Worm (Caenorhabditis elegans) whole organism, young adult: ENCODE measurements around the gene clec-161.

ENCODE experiments used
- B0019.2 ChIP-seq: fragments of 200-800 bp; sonication (Bioruptor generic); conservative IDR thresholded peaks from 2 replicates; pipeline ENCODE4 v1.3.6; 2022; ENCODE audit warnings: missing genetic modification reagents, missing genetic modification characterization, missing compliant biosample characterization
- B0035.1 ChIP-seq: sonication (generic microtip); optimal IDR thresholded peaks from 2 replicates; lab custom pipeline; 2016; ENCODE audit warnings: missing genetic modification characterization, mild to moderate bottlenecking, missing compliant biosample characterization, missing genotype, missing genetic modification reagents
- B0336.3 ChIP-seq: fragments of 200-800 bp; sonication (Bioruptor generic); IDR thresholded peaks from 2 replicates; pipeline ENCODE4 v1.3.6; 2022; ENCODE audit warnings: missing genetic modification characterization, missing compliant biosample characterization
- F10E7.11 ChIP-seq: sonication (generic microtip); optimal IDR thresholded peaks from 2 replicates; lab custom pipeline; 2017; ENCODE audit warnings: mild to moderate bottlenecking, missing genetic modification characterization, moderate library complexity, missing compliant biosample characterization
- F49E8.2 ChIP-seq: sonication (generic microtip); optimal IDR thresholded peaks from 3 replicates; lab custom pipeline; 2017; ENCODE audit warnings: missing genetic modification characterization, mild to moderate bottlenecking, missing compliant biosample characterization, antibody characterized with exemption, moderate library complexity; ENCODE audit not compliant: insufficient read depth
- F55B11.4 ChIP-seq: sonication (generic microtip); optimal IDR thresholded peaks from 2 replicates; lab custom pipeline; 2016; ENCODE audit warnings: missing compliant biosample characterization, missing genetic modification characterization, borderline replicate concordance; ENCODE audit not compliant: insufficient read depth
- F57C9.4 ChIP-seq: sonication (generic microtip); optimal IDR thresholded peaks from 2 replicates; lab custom pipeline; 2017; ENCODE audit warnings: mild to moderate bottlenecking, missing genetic modification characterization, missing compliant biosample characterization
- T07F8.4 ChIP-seq: sonication (generic microtip); optimal IDR thresholded peaks from 2 replicates; lab custom pipeline; 2016; ENCODE audit warnings: mild to moderate bottlenecking, missing genetic modification characterization, moderate library complexity, missing compliant biosample characterization
- Y79H2A.3 ChIP-seq: fragments of 200-800 bp; sonication (Bioruptor generic); conservative IDR thresholded peaks from 2 replicates; pipeline ENCODE4 v1.3.6; 2022; ENCODE audit warnings: missing genetic modification reagents, missing genetic modification characterization, missing compliant biosample characterization
- bed-2 ChIP-seq: fragments of 200-800 bp; sonication (Bioruptor generic); IDR thresholded peaks from 2 replicates; pipeline ENCODE4 v1.3.6; 2022; ENCODE audit warnings: missing genetic modification reagents, missing genetic modification characterization, missing compliant biosample characterization
- cebp-1 ChIP-seq, 2 experiments: fragments of 200-800 bp in 1 of 2; sonication (Bioruptor generic) in 1 of 2; sonication (generic microtip) in 1 of 2; IDR thresholded peaks in 1 of 2; optimal IDR thresholded peaks in 1 of 2; 2 replicates each; pipeline versions ENCODE4 v1.3.6 to Lab custom; 2017 to 2022; ENCODE audit warnings: missing compliant biosample characterization in 2 of 2, missing genetic modification characterization in 2 of 2, mild to moderate bottlenecking in 1 of 2, missing genetic modification reagents in 1 of 2, moderate library complexity in 1 of 2
- ceh-27 ChIP-seq: fragments of 200-800 bp; sonication (Bioruptor generic); optimal IDR thresholded peaks from 2 replicates; lab custom pipeline; 2018; ENCODE audit warnings: mild to moderate bottlenecking, missing genetic modification characterization, moderate library complexity, missing compliant biosample characterization
- ceh-40 ChIP-seq: fragments of 200-800 bp; sonication (Bioruptor generic); IDR thresholded peaks from 2 replicates; pipeline ENCODE4 v1.3.6; 2022; ENCODE audit warnings: missing genetic modification characterization, missing compliant biosample characterization
- ceh-91 ChIP-seq: fragments of 200-800 bp; sonication (Bioruptor generic); IDR thresholded peaks from 2 replicates; pipeline ENCODE4 v1.3.6; 2022; ENCODE audit warnings: missing genetic modification reagents, missing genetic modification characterization, missing compliant biosample characterization
- dpff-1 ChIP-seq: sonication (generic microtip); optimal IDR thresholded peaks from 2 replicates; lab custom pipeline; 2017; ENCODE audit warnings: mild to moderate bottlenecking, missing genetic modification characterization, missing compliant biosample characterization
- egrh-3 ChIP-seq: fragments of 200-800 bp; sonication (Bioruptor generic); IDR thresholded peaks from 2 replicates; pipeline ENCODE4 v1.3.6; 2022; ENCODE audit warnings: missing genetic modification reagents, missing genetic modification characterization, missing compliant biosample characterization
- hlh-12 ChIP-seq: sonication (generic microtip); optimal IDR thresholded peaks from 2 replicates; lab custom pipeline; 2016; ENCODE audit warnings: missing genetic modification characterization, missing compliant biosample characterization
- hrde-1 ChIP-seq: sonication (generic microtip); optimal IDR thresholded peaks from 2 replicates; lab custom pipeline; 2016; ENCODE audit warnings: missing genetic modification characterization, mild to moderate bottlenecking, missing compliant biosample characterization, moderate library complexity, missing genotype, missing genetic modification reagents, borderline replicate concordance
- lin-40 ChIP-seq: sonication (generic microtip); optimal IDR thresholded peaks from 2 replicates; lab custom pipeline; 2016; ENCODE audit warnings: missing genetic modification characterization, mild to moderate bottlenecking, missing compliant biosample characterization, missing genotype, missing genetic modification reagents
- lir-1 ChIP-seq: fragments of 200-800 bp; sonication (Bioruptor generic); conservative IDR thresholded peaks from 2 replicates; pipeline ENCODE4 v1.3.6; 2022; ENCODE audit warnings: missing genetic modification reagents, missing genetic modification characterization, missing compliant biosample characterization
- madf-6 ChIP-seq: fragments of 200-800 bp; sonication (Bioruptor generic); IDR thresholded peaks from 2 replicates; pipeline ENCODE4 v1.3.6; 2022; ENCODE audit warnings: missing genetic modification reagents, missing genetic modification characterization, missing compliant biosample characterization
- madf-8 ChIP-seq: fragments of 200-800 bp; sonication (Bioruptor generic); conservative IDR thresholded peaks from 2 replicates; pipeline ENCODE4 v1.3.6; 2022; ENCODE audit warnings: missing genetic modification reagents, missing genetic modification characterization, missing compliant biosample characterization
- mcd-1 ChIP-seq: fragments of 200-800 bp; sonication (Bioruptor generic); IDR thresholded peaks from 2 replicates; pipeline ENCODE4 v1.3.6; 2022; ENCODE audit warnings: missing genetic modification reagents, missing genetic modification characterization, missing compliant biosample characterization
- nfya-1 ChIP-seq: sonication (generic microtip); optimal IDR thresholded peaks from 2 replicates; lab custom pipeline; 2017; ENCODE audit warnings: antibody characterized with exemption, missing compliant biosample characterization, missing genetic modification characterization, borderline replicate concordance; ENCODE audit not compliant: insufficient read depth
- nfyb-1 ChIP-seq: fragments of 200-800 bp; sonication (Bioruptor generic); IDR thresholded peaks from 2 replicates; pipeline ENCODE4 v1.3.6; 2022; ENCODE audit warnings: missing genetic modification reagents, missing genetic modification characterization, missing compliant biosample characterization
- nhr-90 ChIP-seq: sonication (generic microtip); optimal IDR thresholded peaks from 2 replicates; lab custom pipeline; 2016; ENCODE audit warnings: missing genotype, mild to moderate bottlenecking, missing genetic modification characterization, missing compliant biosample characterization
- pbrm-1 ChIP-seq: fragments of 200-800 bp; sonication (Bioruptor generic); IDR thresholded peaks from 2 replicates; pipeline ENCODE4 v1.3.6; 2022; ENCODE audit warnings: missing genetic modification reagents, missing genetic modification characterization, missing compliant biosample characterization
- repo-1 ChIP-seq: sonication (generic microtip); optimal IDR thresholded peaks from 2 replicates; lab custom pipeline; 2017; ENCODE audit warnings: mild to moderate bottlenecking, missing genetic modification characterization, missing compliant biosample characterization
- rpc-1 ChIP-seq, 2 experiments: fragments of 150-350 bp in 1 of 2; sonication (generic microtip) in 1 of 2; optimal IDR thresholded peaks; 2 replicates each; lab custom pipeline; 2014 to 2018; ENCODE audit warnings: missing biosample characterization in 1 of 2, missing genetic modification characterization in 1 of 2, missing genetic modification reagents in 1 of 2, missing genotype in 1 of 2
- sdz-38 ChIP-seq: sonication (generic microtip); optimal IDR thresholded peaks from 2 replicates; lab custom pipeline; 2016; ENCODE audit warnings: missing genotype, missing genetic modification characterization, missing compliant biosample characterization
- sea-2 ChIP-seq: fragments of 200-800 bp; sonication (Bioruptor generic); IDR thresholded peaks from 2 replicates; pipeline ENCODE4 v1.3.6; 2022; ENCODE audit warnings: missing genetic modification characterization, missing compliant biosample characterization
- snpc-4 ChIP-seq, 5 experiments: fragments of 150-350 bp in 1 of 5; sonication (generic microtip) in 4 of 5; optimal IDR thresholded peaks; 2 replicates each; lab custom pipeline; 2014 to 2018; ENCODE audit warnings: missing genetic modification characterization in 5 of 5, missing biosample characterization in 3 of 5, antibody characterized with exemption in 2 of 5, mild to moderate bottlenecking in 2 of 5, missing compliant biosample characterization in 2 of 5, missing genotype in 2 of 5, moderate library complexity in 2 of 5, missing genetic modification reagents in 1 of 5
- tbp1 ChIP-seq: fragments of 200-800 bp; sonication (Bioruptor generic); optimal IDR thresholded peaks from 2 replicates; lab custom pipeline; 2018; ENCODE audit warnings: mild to moderate bottlenecking, missing genetic modification characterization, missing compliant biosample characterization
- tbx-9 ChIP-seq: sonication (generic microtip); optimal IDR thresholded peaks from 2 replicates; lab custom pipeline; 2016; ENCODE audit warnings: borderline replicate concordance, missing genetic modification characterization, inconsistent platforms, missing compliant biosample characterization
- tlf-1 ChIP-seq: fragments of 200-800 bp; sonication (Bioruptor generic); optimal IDR thresholded peaks from 2 replicates; lab custom pipeline; 2018; ENCODE audit warnings: mild to moderate bottlenecking, missing genetic modification characterization, missing compliant biosample characterization
- zfh-2 ChIP-seq: fragments of 200-800 bp; sonication (Bioruptor generic); conservative IDR thresholded peaks from 2 replicates; pipeline ENCODE4 v1.3.6; 2022; ENCODE audit warnings: missing genetic modification reagents, missing genetic modification characterization, missing compliant biosample characterization

The clec-161 gene

ce11 chrIII:9608650-9609049 is at the start of gene clec-161:
Gene clec-161, minus strand, starts transcription at chrIII:9608750.
- no peak for TF ChIP-seq nfya-1 (tag; lab: Kevin White, UChicago)
- TF ChIP-seq tbx-9 (tag; lab: Kevin White, UChicago) = no peak
- TF ChIP-seq madf-6 (GFP tag; lab: Robert Waterston, UW) = no peak
- no peak for TF ChIP-seq ceh-27
- TF ChIP-seq F55B11.4 = no peak
- TF ChIP-seq repo-1 = no peak
- TF ChIP-seq zfh-2 (GFP tag; lab: Robert Waterston, UW) = no peak
- TF ChIP-seq F10E7.11 (tag; lab: Kevin White, UChicago) = no peak
- no peak for TF ChIP-seq ceh-40
- no peak for TF ChIP-seq bed-2 (GFP tag; lab: Robert Waterston, UW)
- TF ChIP-seq sea-2 = no peak
- TF ChIP-seq tlf-1 (GFP tag; lab: Kevin White, UChicago) = no peak
- no peak for TF ChIP-seq B0336.3 (GFP tag; lab: Robert Waterston, UW)
- TF ChIP-seq F57C9.4 = no peak
- TF ChIP-seq, all 124 proteins: peak for 0

- TF ChIP-seq B0035.1 (tag; lab: Kevin White, UChicago) (no peak), pbrm-1 (GFP tag; lab: Robert Waterston, UW) (no peak), F57C9.4 (no peak), snpc-4 (GFP tag; optimal IDR thresholded peaks at IDR 0.05; lab: Kevin White, UChicago) (no peak), snpc-4 (tag; optimal IDR thresholded peaks at IDR 0.05; lab: Kevin White, UChicago) (no peak), mcd-1 (GFP tag; lab: Robert Waterston, UW) (no peak), hlh-12 (tag; lab: Kevin White, UChicago) (no peak), hrde-1 (no peak), rpc-1 (optimal IDR thresholded peaks at IDR 0.05; lab: Kevin White, UChicago) (no peak), rpc-1 (tag; optimal IDR thresholded peaks at IDR 0.05; lab: Kevin White, UChicago) (no peak)
Observed at ce11 chrIII:9655802-9656201, 47.3 kb upstream of the clec-161 start, which contains the start of gene C15H7.4. Gene C15H7.4, minus strand, starts transcription at chrIII:9655902.

ce11 chrIII:9651871-9652270 is 43.3 kb upstream of the clec-161 start, which contains the start of gene C15H7.3:
Gene C15H7.3, minus strand, starts transcription at chrIII:9651971.
- TF ChIP-seq nfyb-1 (GFP tag; lab: Robert Waterston, UW) = no peak
- no peak for TF ChIP-seq B0019.2 (GFP tag; lab: Robert Waterston, UW)
- no peak for TF ChIP-seq tbp1 (GFP tag; lab: Kevin White, UChicago)
- TF ChIP-seq dpff-1 (tag; lab: Kevin White, UChicago) = no peak
- TF ChIP-seq tlf-1 (GFP tag; lab: Kevin White, UChicago) = no peak
- TF ChIP-seq nfya-1 (tag; lab: Kevin White, UChicago) = no peak
- no peak for TF ChIP-seq lin-40
- TF ChIP-seq F49E8.2 (tag; lab: Kevin White, UChicago) = no peak
- no peak for TF ChIP-seq madf-8 (GFP tag; lab: Robert Waterston, UW)
- no peak for TF ChIP-seq sdz-38 (tag; lab: Kevin White, UChicago)
- no peak for TF ChIP-seq T07F8.4
- TF ChIP-seq B0336.3 (GFP tag; lab: Robert Waterston, UW) = no peak
- no peak for TF ChIP-seq rpc-1 (optimal IDR thresholded peaks at IDR 0.05; lab: Kevin White, UChicago)
- TF ChIP-seq rpc-1 (tag; optimal IDR thresholded peaks at IDR 0.05; lab: Kevin White, UChicago) = no peak

- TF ChIP-seq pbrm-1 (GFP tag; lab: Robert Waterston, UW) (no peak), hlh-12 (tag; lab: Kevin White, UChicago) (no peak), ceh-91 (GFP tag; lab: Robert Waterston, UW) (no peak), lir-1 (GFP tag; lab: Robert Waterston, UW) (no peak), nfyb-1 (GFP tag; lab: Robert Waterston, UW) (no peak), egrh-3 (GFP tag; lab: Robert Waterston, UW) (no peak), Y79H2A.3 (GFP tag; lab: Robert Waterston, UW) (no peak), hrde-1 (no peak), tbp1 (GFP tag; lab: Kevin White, UChicago) (no peak), cebp-1 (GFP tag; IDR thresholded peaks at IDR 0.05; lab: Robert Waterston, UW) (no peak), cebp-1 (tag; optimal IDR thresholded peaks at IDR 0.05; lab: Kevin White, UChicago) (no peak), bed-2 (GFP tag; lab: Robert Waterston, UW) (no peak), nfya-1 (tag; lab: Kevin White, UChicago) (no peak), nhr-90 (tag; lab: Kevin White, UChicago) (no peak)
Observed at ce11 chrIII:9646440-9647021, 38.0 kb upstream of the clec-161 start.
